Worm (Caenorhabditis elegans): Measurements from ENCODE around the gene F59B2.9.

DNA sequence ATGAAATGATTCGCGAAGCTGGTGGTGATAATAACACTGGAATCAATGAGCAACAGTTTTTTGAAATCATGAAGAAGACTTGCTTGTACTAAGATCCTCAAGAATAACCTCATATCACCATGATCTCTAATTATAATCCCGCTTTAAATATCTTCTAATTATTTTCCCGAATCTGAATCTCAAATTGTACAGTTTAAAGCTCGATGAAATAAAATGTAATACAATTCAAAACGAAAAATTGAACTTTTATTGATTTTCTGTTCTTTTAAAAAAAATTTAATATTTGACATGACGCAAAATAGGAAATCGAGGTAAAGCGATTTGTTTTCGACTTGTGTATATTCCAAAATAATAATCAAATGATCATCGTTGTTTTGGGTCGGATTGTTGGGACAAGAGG is 37.4 kb downstream of the F59B2.9 start:
- TF ChIP-seq ceh-36 (tag; optimal IDR thresholded peaks at IDR 0.05), result no peak
- no peak for TF ChIP-seq tbx-37 (GFP tag; conservative IDR thresholded peaks at IDR 0.05)
- TF ChIP-seq pes-1 (GFP tag; IDR thresholded peaks at IDR 0.05), result no peak
